Worm (Caenorhabditis elegans): ENCODE data around the gene F09E5.7.

Gene F09E5.7

ce11 chrII:5340672-5341568 lies 11.0 kb upstream of the F09E5.7 start:
- TF ChIP-seq F13H6.1 (tag; optimal IDR thresholded peaks at IDR 0.05), result no peak
- no peak for TF ChIP-seq fax-1 (tag; optimal IDR thresholded peaks at IDR 0.05)
- TF ChIP-seq Y22D7AL.16 (tag; optimal IDR thresholded peaks at IDR 0.05), result no peak
- TF ChIP-seq gmeb-2 (tag; optimal IDR thresholded peaks at IDR 0.05), result peak; percentile 19
- no peak for TF ChIP-seq unc-55 (GFP tag; optimal IDR thresholded peaks at IDR 0.05)

ce11 chrII:5341573-5341972 lies 10.3 kb upstream of the F09E5.7 start:
- TF ChIP-seq ztf-16 (tag; optimal IDR thresholded peaks at IDR 0.05) (no peak), fkh-6 (tag; optimal IDR thresholded peaks at IDR 0.05) (no peak), sox-2 (GFP tag; IDR thresholded peaks at IDR 0.05) (no peak), tbx-2 (tag; optimal IDR thresholded peaks at IDR 0.05) (no peak), fkh-10 (GFP tag; optimal IDR thresholded peaks at IDR 0.05) (no peak), unc-55 (GFP tag; optimal IDR thresholded peaks at IDR 0.05) (no peak), pros-1 (tag; optimal IDR thresholded peaks at IDR 0.05) (no peak), fax-1 (tag; optimal IDR thresholded peaks at IDR 0.05) (no peak), pqm-1 (tag; optimal IDR thresholded peaks at IDR 0.05) (no peak), elt-2 (tag; optimal IDR thresholded peaks at IDR 0.05) (no peak), unc-3 (GFP tag; conservative IDR thresholded peaks at IDR 0.05) (no peak), unc-3 (tag; optimal IDR thresholded peaks at IDR 0.05) (no peak)

- TF ChIP-seq ttx-3 (tag; optimal IDR thresholded peaks at IDR 0.05) (no peak), tbx-2 (tag; optimal IDR thresholded peaks at IDR 0.05) (no peak), ztf-16 (tag; optimal IDR thresholded peaks at IDR 0.05) (no peak), hlh-6 (tag; optimal IDR thresholded peaks at IDR 0.05) (no peak), pat-9 (tag; optimal IDR thresholded peaks at IDR 0.05) (no peak)
These were observed 9.5 kb upstream of the F09E5.7 start for ce11 chrII:5342412-5342811.

ce11 chrII:5344775-5345174 lies 7.1 kb upstream of the F09E5.7 start, which contains the start of gene F09E5.14:
Gene F09E5.14, minus strand, starts transcription at chrII:5344875.
- no peak for TF ChIP-seq unc-42 (tag; optimal IDR thresholded peaks at IDR 0.05)
- no peak for TF ChIP-seq unc-55 (GFP tag; optimal IDR thresholded peaks at IDR 0.05)
- TF ChIP-seq pax-1 (tag; optimal IDR thresholded peaks at IDR 0.05), result no peak
- no peak for TF ChIP-seq ceh-19 (GFP tag; optimal IDR thresholded peaks at IDR 0.05)
- TF ChIP-seq K02D7.2 (tag; optimal IDR thresholded peaks at IDR 0.05), result no peak
- TF ChIP-seq sox-2 (GFP tag; IDR thresholded peaks at IDR 0.05), result no peak
- TF ChIP-seq rnt-1 (tag; optimal IDR thresholded peaks at IDR 0.05), result no peak
- TF ChIP-seq fkh-6 (tag; optimal IDR thresholded peaks at IDR 0.05), result no peak
- no peak for TF ChIP-seq lim-6 (tag; optimal IDR thresholded peaks at IDR 0.05)
- no peak for TF ChIP-seq dve-1 (tag; optimal IDR thresholded peaks at IDR 0.05)
- TF ChIP-seq che-1 (tag; optimal IDR thresholded peaks at IDR 0.05), result no peak
- TF ChIP-seq ama-1 (optimal IDR thresholded peaks at IDR 0.05), result no peak
- no peak for TF ChIP-seq elt-2 (tag; optimal IDR thresholded peaks at IDR 0.05)
- TF ChIP-seq ref-2 (tag; optimal IDR thresholded peaks at IDR 0.05), result no peak
- no peak for TF ChIP-seq pag-3 (tag; optimal IDR thresholded peaks at IDR 0.05; ENCODE audit: borderline replicate concordance)
- TF ChIP-seq ztf-16 (tag; optimal IDR thresholded peaks at IDR 0.05), result no peak
- TF ChIP-seq C38D4.7 (GFP tag; optimal IDR thresholded peaks at IDR 0.05), result no peak
- no peak for TF ChIP-seq tbx-7 (tag; optimal IDR thresholded peaks at IDR 0.05)
- TF ChIP-seq ceh-34 (tag; optimal IDR thresholded peaks at IDR 0.05), result no peak

ce11 chrII:5346350-5346749 lies 5.5 kb upstream of the F09E5.7 start:
- TF ChIP-seq sox-2 (GFP tag; IDR thresholded peaks at IDR 0.05) (peak; percentile 42; the same call in 1 of the 2 replicates), ceh-2 (tag; optimal IDR thresholded peaks at IDR 0.05) (peak; percentile 22), ceh-31 (tag; optimal IDR thresholded peaks at IDR 0.05) (peak; percentile 56), unc-42 (tag; optimal IDR thresholded peaks at IDR 0.05) (peak; percentile 55), elt-2 (tag; optimal IDR thresholded peaks at IDR 0.05) (peak; percentile 23), unc-86 (tag; optimal IDR thresholded peaks at IDR 0.05) (peak; percentile 6), ceh-45 (GFP tag; IDR thresholded peaks at IDR 0.05) (peak; percentile 66)
